Worm (Caenorhabditis elegans) whole organism, L4 larva: ENCODE results near the gene saps-1.

Source experiments
- D1046.2 ChIP-seq: fragments of 200-800 bp; sonication (Bioruptor generic); IDR thresholded peaks from 2 replicates; pipeline ENCODE4 v1.3.6; 2022; ENCODE audit warnings: missing genetic modification characterization, missing compliant biosample characterization
- F10B5.3 ChIP-seq: sonication (generic microtip); optimal IDR thresholded peaks from 2 replicates; lab custom pipeline; 2016; ENCODE audit warnings: mild to moderate bottlenecking, missing genetic modification characterization, missing compliant biosample characterization
- F37D6.2 ChIP-seq: sonication (generic microtip); optimal IDR thresholded peaks from 2 replicates; lab custom pipeline; 2016; ENCODE audit warnings: mild to moderate bottlenecking, missing genetic modification characterization, missing compliant biosample characterization
- F44E2.7 ChIP-seq: fragments of 200-800 bp; sonication (Bioruptor generic); IDR thresholded peaks from 2 replicates; pipeline ENCODE4 v2.1.2; 2022; ENCODE audit warnings: missing genetic modification characterization, missing compliant biosample characterization
- Y105C5A.15 ChIP-seq: fragments of 200-800 bp; sonication (Bioruptor generic); IDR thresholded peaks from 2 replicates; pipeline ENCODE4 v1.3.6; 2022; ENCODE audit warnings: missing genetic modification characterization, missing compliant biosample characterization
- ama-1 ChIP-seq: fragments of 150-350 bp; optimal IDR thresholded peaks from 2 replicates; lab custom pipeline; 2014; ENCODE audit warnings: inconsistent platforms, mixed read lengths
- arid-1 ChIP-seq: fragments of 200-800 bp; sonication (Bioruptor generic); conservative IDR thresholded peaks from 2 replicates; pipeline ENCODE4 v1.3.6; 2022; ENCODE audit warnings: missing genetic modification reagents, missing genetic modification characterization, missing compliant biosample characterization
- attf-4 ChIP-seq: sonication (generic microtip); optimal IDR thresholded peaks from 3 replicates; lab custom pipeline; 2017; ENCODE audit warnings: missing biosample characterization, missing genetic modification characterization
- cey-2 ChIP-seq: sonication (generic microtip); optimal IDR thresholded peaks from 3 replicates; lab custom pipeline; 2017; ENCODE audit warnings: missing genetic modification characterization, mild to moderate bottlenecking, missing compliant biosample characterization, antibody characterized with exemption, borderline replicate concordance; ENCODE audit not compliant: insufficient read depth
- daf-12 ChIP-seq: fragments of 150-350 bp; optimal IDR thresholded peaks from 2 replicates; lab custom pipeline; 2014; ENCODE audit warnings: missing biosample characterization, missing genetic modification reagents, missing genetic modification characterization
- dve-1 ChIP-seq: sonication (generic microtip); optimal IDR thresholded peaks from 2 replicates; lab custom pipeline; 2017; ENCODE audit warnings: antibody characterized with exemption, mild to moderate bottlenecking, missing genetic modification characterization, missing compliant biosample characterization; ENCODE audit not compliant: insufficient read depth
- egl-27 ChIP-seq: sonication (generic microtip); optimal IDR thresholded peaks from 3 replicates; lab custom pipeline; 2017; ENCODE audit warnings: missing biosample characterization, missing genetic modification reagents, missing genetic modification characterization
- fkh-10 ChIP-seq: fragments of 150-350 bp; optimal IDR thresholded peaks from 2 replicates; lab custom pipeline; 2014; ENCODE audit warnings: missing biosample characterization, missing genetic modification reagents, missing genetic modification characterization
- fos-1 ChIP-seq: fragments of 150-350 bp; optimal IDR thresholded peaks from 2 replicates; lab custom pipeline; 2014; ENCODE audit warnings: missing biosample characterization, missing genetic modification characterization
- jun-1 ChIP-seq: fragments of 150-350 bp; optimal IDR thresholded peaks from 2 replicates; lab custom pipeline; 2014; ENCODE audit warnings: missing biosample characterization, missing genetic modification reagents, missing genetic modification characterization
- lin-29 ChIP-seq: fragments of 200-800 bp; sonication (Bioruptor generic); IDR thresholded peaks from 2 replicates; pipeline ENCODE4 v1.3.6; 2022; ENCODE audit warnings: missing genetic modification reagents, missing genetic modification characterization, missing compliant biosample characterization
- mdl-1 ChIP-seq, 2 experiments: fragments of 150-350 bp in 1 of 2; sonication (generic microtip) in 1 of 2; optimal IDR thresholded peaks; 2 replicates each; lab custom pipeline; 2014 to 2017; ENCODE audit warnings: missing biosample characterization in 2 of 2, missing genetic modification characterization in 2 of 2
- mdt-29 ChIP-seq: fragments of 200-800 bp; sonication (Bioruptor generic); IDR thresholded peaks from 2 replicates; pipeline ENCODE4 v1.3.6; 2022; ENCODE audit warnings: missing genetic modification reagents, missing genetic modification characterization, missing compliant biosample characterization
- mep-1 ChIP-seq: fragments of 150-350 bp; sonication (generic microtip); optimal IDR thresholded peaks from 3 replicates; lab custom pipeline; 2014; ENCODE audit warnings: missing biosample characterization, missing genetic modification characterization
- mes-2 ChIP-seq: sonication (generic microtip); optimal IDR thresholded peaks from 2 replicates; lab custom pipeline; 2016; ENCODE audit warnings: missing genotype, mild to moderate bottlenecking, missing genetic modification characterization, missing compliant biosample characterization; ENCODE audit not compliant: poor library complexity, severe bottlenecking
- nhr-42 ChIP-seq: fragments of 200-800 bp; sonication (Bioruptor generic); IDR thresholded peaks from 2 replicates; pipeline ENCODE4 v1.3.6; 2022; ENCODE audit warnings: missing genetic modification characterization, missing compliant biosample characterization
- nhr-6 ChIP-seq: fragments of 150-350 bp; optimal IDR thresholded peaks from 2 replicates; lab custom pipeline; 2014; ENCODE audit warnings: missing biosample characterization, missing genetic modification characterization
- pqm-1 ChIP-seq: sonication (generic microtip); optimal IDR thresholded peaks from 2 replicates; lab custom pipeline; 2017; ENCODE audit warnings: missing biosample characterization, missing genetic modification characterization
- rbr-2 ChIP-seq: sonication (generic microtip); optimal IDR thresholded peaks from 2 replicates; lab custom pipeline; 2016; ENCODE audit warnings: missing genotype, missing genetic modification characterization, missing compliant biosample characterization
- saeg-2 ChIP-seq: fragments of 200-800 bp; sonication (Bioruptor generic); IDR thresholded peaks from 2 replicates; pipeline ENCODE4 v1.3.6; 2022; ENCODE audit warnings: missing genetic modification reagents, missing genetic modification characterization, missing compliant biosample characterization
- sdz-12 ChIP-seq: fragments of 200-800 bp; sonication (Bioruptor generic); optimal IDR thresholded peaks from 2 replicates; lab custom pipeline; 2018; ENCODE audit warnings: mild to moderate bottlenecking, missing genetic modification characterization, missing compliant biosample characterization
- set-16 ChIP-seq: fragments of 200-800 bp; sonication (Bioruptor generic); IDR thresholded peaks from 2 replicates; pipeline ENCODE4 v1.3.6; 2022; ENCODE audit warnings: missing genetic modification reagents, missing genetic modification characterization, missing compliant biosample characterization
- skn-1 ChIP-seq: fragments of 150-350 bp; optimal IDR thresholded peaks from 2 replicates; lab custom pipeline; 2014; ENCODE audit warnings: missing biosample characterization, missing genetic modification characterization
- snpc-1.2 ChIP-seq: fragments of 200-800 bp; sonication (Bioruptor generic); IDR thresholded peaks from 2 replicates; pipeline ENCODE4 v1.3.6; 2022; ENCODE audit warnings: missing genetic modification reagents, missing genetic modification characterization, missing compliant biosample characterization
- tag-97 ChIP-seq: fragments of 200-800 bp; sonication (Bioruptor generic); IDR thresholded peaks from 2 replicates; pipeline ENCODE4 v1.3.6; 2022; ENCODE audit warnings: missing genetic modification characterization, missing compliant biosample characterization
- unc-130 ChIP-seq: sonication (generic microtip); optimal IDR thresholded peaks from 2 replicates; lab custom pipeline; 2016; ENCODE audit warnings: missing genetic modification reagents, missing genetic modification characterization, missing compliant biosample characterization
- unc-62 ChIP-seq, 3 experiments: fragments of 150-350 bp in 1 of 3; sonication (generic microtip); optimal IDR thresholded peaks in 2 of 3; peaks in 1 of 3; 1 replicate in 1 of 3; 2 replicates in 2 of 3; lab custom pipeline; 2014 to 2017; ENCODE audit warnings: missing biosample characterization in 3 of 3, missing genetic modification characterization in 3 of 3, missing genetic modification reagents in 3 of 3, missing genotype in 1 of 3
- vab-7 ChIP-seq: fragments of 200-800 bp; sonication (Bioruptor generic); IDR thresholded peaks from 2 replicates; pipeline ENCODE4 v1.3.6; 2022; ENCODE audit warnings: missing genetic modification reagents, missing genetic modification characterization, missing compliant biosample characterization
- ztf-7 ChIP-seq: fragments of 150-350 bp; optimal IDR thresholded peaks from 2 replicates; lab custom pipeline; 2014; ENCODE audit warnings: missing biosample characterization, missing genetic modification characterization

The saps-1 gene

DNA sequence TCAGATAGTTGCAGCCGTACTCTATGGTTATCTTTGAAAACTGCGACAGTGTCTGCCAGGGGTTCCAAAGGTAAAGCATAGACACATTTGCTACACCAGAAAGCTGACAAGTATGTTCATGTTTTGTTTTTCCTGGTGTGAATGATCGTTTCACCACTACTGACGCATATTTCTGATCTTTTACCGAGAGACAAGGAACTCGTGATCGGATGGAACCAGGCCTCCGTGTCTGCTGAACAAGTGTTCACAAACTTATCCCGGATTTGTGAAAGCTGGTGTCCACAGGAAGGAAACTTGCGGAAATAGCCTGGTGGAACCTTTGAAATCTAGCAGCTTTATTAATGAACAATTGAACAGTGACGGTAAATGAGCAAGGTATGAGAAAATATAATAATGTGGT is 37.7 kb upstream of the saps-1 start (continued):
- no peak for TF ChIP-seq unc-62 (GFP tag; optimal IDR thresholded peaks at IDR 0.05 in 1 of 2; lab: Kevin White, UChicago)
- TF ChIP-seq unc-62 (tag; optimal IDR thresholded peaks at IDR 0.05; lab: Kevin White, UChicago) = no peak
- TF ChIP-seq egl-27 (tag; lab: Kevin White, UChicago) = no peak
- TF ChIP-seq snpc-1.2 (GFP tag; lab: Robert Waterston, UW) = no peak
- TF ChIP-seq F44E2.7 (GFP tag; lab: Robert Waterston, UW) = no peak
- no peak for TF ChIP-seq lin-29 (GFP tag; lab: Robert Waterston, UW)

DNA sequence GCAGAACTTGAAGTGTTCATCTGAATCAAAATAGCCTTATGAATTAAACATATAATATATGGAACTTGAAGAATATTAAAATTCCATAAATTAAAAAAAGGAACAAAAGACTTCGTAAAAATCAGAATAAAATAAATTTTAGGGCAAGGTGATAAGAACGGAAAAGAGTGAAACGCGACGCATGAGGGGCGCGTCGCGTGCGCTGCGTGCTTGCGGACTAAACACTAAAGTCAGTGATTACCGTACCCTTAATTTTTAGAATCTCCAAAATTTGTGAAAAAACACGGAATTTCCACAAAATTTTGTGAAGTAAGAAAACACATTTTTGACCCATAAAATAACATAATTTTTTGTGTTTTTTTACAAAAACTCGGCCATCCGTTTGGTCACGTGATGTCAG is 36.3 kb upstream of the saps-1 start, which contains the start of gene T05B9.1:
Gene T05B9.1 (minus strand): TSS at position 20 of the 400 bp plus-strand sequence.
- TF ChIP-seq fkh-10 (GFP tag; lab: Kevin White, UChicago) (no peak), unc-130 (GFP tag; lab: Kevin White, UChicago) (no peak), nhr-6 (tag; lab: Kevin White, UChicago) (no peak), mdl-1 (tag; optimal IDR thresholded peaks at IDR 0.05; lab: Kevin White, UChicago) (no peak), sdz-12 (GFP tag; lab: Kevin White, UChicago) (no peak)

DNA sequence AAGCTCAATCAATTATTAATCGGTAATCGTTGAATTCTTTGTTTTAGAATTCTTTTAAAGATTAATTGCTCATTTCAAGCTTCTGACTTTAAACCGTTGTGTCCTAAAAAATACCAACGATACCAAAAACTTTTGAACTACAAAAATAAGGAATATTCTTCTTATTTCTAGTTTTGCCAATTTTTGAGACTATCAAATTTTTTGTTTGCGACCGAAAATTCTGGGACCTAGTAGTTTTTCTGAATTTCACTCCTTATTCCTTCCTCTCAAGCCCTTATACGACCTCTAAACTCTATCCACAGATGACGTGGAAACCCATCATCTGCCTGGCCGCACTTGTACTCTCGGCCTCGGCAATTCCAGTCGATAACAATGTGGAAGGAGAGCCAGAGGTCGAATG is 28.7 kb upstream of the saps-1 start, which contains the start of gene cut-1:
Gene cut-1 (plus strand): TSS at position 301 of the 400 bp plus-strand sequence.
- TF ChIP-seq rbr-2 (tag; lab: Kevin White, UChicago) (no peak), daf-12 (tag; lab: Kevin White, UChicago) (no peak), jun-1 (no peak), ztf-7 (tag; lab: Kevin White, UChicago) (no peak), Y105C5A.15 (GFP tag; lab: Robert Waterston, UW) (no peak), arid-1 (no peak), nhr-42 (GFP tag; lab: Robert Waterston, UW) (no peak), ama-1 (lab: Kevin White, UChicago) (no peak), fos-1 (tag; lab: Kevin White, UChicago) (no peak), cey-2 (tag; lab: Kevin White, UChicago) (no peak), skn-1 (no peak), dve-1 (tag; lab: Kevin White, UChicago) (no peak)

DNA sequence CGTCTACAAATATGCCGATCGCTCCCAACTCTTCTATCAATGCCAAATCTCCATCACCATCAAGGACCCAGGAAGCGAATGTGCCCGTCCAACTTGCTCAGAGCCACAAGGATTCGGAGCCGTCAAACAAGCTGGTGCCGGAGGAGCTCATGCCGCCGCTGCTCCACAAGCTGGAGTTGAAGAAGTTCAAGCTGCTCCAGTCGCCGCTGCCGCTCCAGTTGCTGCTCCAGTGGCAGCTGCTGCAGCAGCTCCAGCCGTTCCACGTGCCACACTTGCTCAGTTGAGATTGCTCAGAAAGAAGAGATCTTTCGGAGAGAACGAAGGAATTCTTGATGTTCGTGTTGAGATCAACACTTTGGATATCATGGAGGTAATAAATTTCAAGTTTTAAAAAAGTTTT is 26.7 kb upstream of the saps-1 start:
- TF ChIP-seq set-16 (GFP tag; lab: Robert Waterston, UW) (peak; percentile 91), rbr-2 (tag; lab: Kevin White, UChicago) (no peak), saeg-2 (GFP tag; lab: Robert Waterston, UW) (no peak)
- TF ChIP-seq, all 104 proteins: peak for 1

DNA sequence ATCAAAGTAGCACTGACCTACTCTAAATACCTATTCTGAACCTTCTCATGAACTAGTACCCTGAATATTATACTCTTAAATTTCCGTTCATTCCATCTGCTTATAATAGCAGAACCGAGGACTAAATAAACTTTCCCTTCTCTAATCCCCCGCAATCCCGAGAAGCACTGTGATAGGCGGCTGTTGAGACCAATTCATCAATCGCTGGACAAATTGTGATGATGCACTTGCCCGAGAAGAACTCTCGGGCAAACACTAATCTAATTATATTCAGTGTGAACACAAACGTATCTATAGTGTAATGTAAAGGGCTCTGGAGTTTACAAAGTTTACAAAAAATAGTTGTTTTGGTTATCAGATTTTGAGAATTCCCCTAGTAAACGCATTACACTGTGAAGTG is 22.6 kb upstream of the saps-1 start:
- no peak for TF ChIP-seq vab-7 (GFP tag; lab: Robert Waterston, UW)
- no peak for TF ChIP-seq attf-4 (tag; lab: Kevin White, UChicago)
- no peak for TF ChIP-seq mes-2 (tag; lab: Kevin White, UChicago)
- no peak for TF ChIP-seq mep-1
- TF ChIP-seq tag-97 (GFP tag; lab: Robert Waterston, UW) = no peak
- TF ChIP-seq pqm-1 (tag; lab: Kevin White, UChicago) = no peak
- no peak for TF ChIP-seq F10B5.3 (tag; lab: Kevin White, UChicago)
- no peak for TF ChIP-seq D1046.2 (GFP tag; lab: Robert Waterston, UW)
- TF ChIP-seq F37D6.2 (tag; lab: Kevin White, UChicago) = no peak
- TF ChIP-seq mdt-29 (GFP tag; lab: Robert Waterston, UW) = no peak
